Fruit fly (Drosophila melanogaster) whole organism, prepupa: ENCODE data around the gene CG10011.

Experiments used
- Blimp-1 ChIP-seq: fragments of 200-800 bp; sonication (Bioruptor generic); optimal IDR thresholded peaks from 3 replicates; lab custom pipeline; 2017; ENCODE audit warnings: missing biosample characterization, missing genetic modification characterization, mild to moderate bottlenecking, moderate library complexity, missing genetic modification reagents
- CG10631 ChIP-seq: fragments of 200-800 bp; sonication (Bioruptor generic); optimal IDR thresholded peaks from 2 replicates; lab custom pipeline; 2016; ENCODE audit warnings: missing biosample characterization, missing genetic modification characterization
- CG10669 ChIP-seq: fragments of 200-800 bp; sonication (Bioruptor generic); optimal IDR thresholded peaks from 3 replicates; lab custom pipeline; 2018; ENCODE audit warnings: missing biosample characterization, mild to moderate bottlenecking, missing genetic modification characterization, moderate library complexity
- CG11294 ChIP-seq: fragments of 200-800 bp; sonication (Bioruptor generic); IDR thresholded peaks from 2 replicates; pipeline ENCODE4 v1.3.6; 2022; ENCODE audit warnings: missing biosample characterization, missing genetic modification characterization
- CG15336 ChIP-seq: fragments of 200-800 bp; sonication (Bioruptor generic); IDR thresholded peaks from 2 replicates; pipeline ENCODE4 v1.3.6; 2022; ENCODE audit warnings: missing biosample characterization, missing genetic modification characterization
- CG1621 ChIP-seq: fragments of 200-800 bp; sonication (Bioruptor generic); optimal IDR thresholded peaks from 3 replicates; lab custom pipeline; 2018; ENCODE audit warnings: missing biosample characterization, mild to moderate bottlenecking, missing genetic modification characterization
- CG3032 ChIP-seq: fragments of 200-800 bp; optimal IDR thresholded peaks from 2 replicates; lab custom pipeline; 2019; ENCODE audit warnings: missing biosample characterization, mild to moderate bottlenecking, missing genetic modification characterization, moderate library complexity
- CG31627 ChIP-seq: fragments of 200-800 bp; sonication (Bioruptor generic); optimal IDR thresholded peaks from 3 replicates; lab custom pipeline; 2016; ENCODE audit warnings: missing biosample characterization, missing genetic modification characterization
- CG32006 ChIP-seq: fragments of 200-800 bp; sonication (Bioruptor generic); optimal IDR thresholded peaks from 3 replicates; lab custom pipeline; 2017; ENCODE audit warnings: missing biosample characterization, mild to moderate bottlenecking, missing genetic modification characterization
- CG34406 ChIP-seq: fragments of 200-800 bp; sonication (Bioruptor generic); optimal IDR thresholded peaks from 3 replicates; lab custom pipeline; 2016; ENCODE audit warnings: missing biosample characterization, missing genetic modification characterization
- CG3919 ChIP-seq: fragments of 200-800 bp; sonication (Bioruptor generic); optimal IDR thresholded peaks from 3 replicates; lab custom pipeline; 2016; ENCODE audit warnings: missing biosample characterization, missing genetic modification characterization
- CG4318 ChIP-seq: fragments of 200-800 bp; sonication (Bioruptor generic); optimal IDR thresholded peaks from 3 replicates; lab custom pipeline; 2017; ENCODE audit warnings: missing biosample characterization, mild to moderate bottlenecking, missing genetic modification characterization
- CG6163 ChIP-seq: fragments of 200-800 bp; sonication (Bioruptor generic); IDR thresholded peaks from 3 replicates; pipeline ENCODE4 v1.3.6; 2022; ENCODE audit warnings: missing biosample characterization, missing genetic modification characterization
- CG6792 ChIP-seq: fragments of 200-800 bp; sonication (Bioruptor generic); optimal IDR thresholded peaks from 3 replicates; lab custom pipeline; 2016; ENCODE audit warnings: missing biosample characterization, missing genetic modification characterization
- CG6808 ChIP-seq: fragments of 200-800 bp; sonication (Bioruptor generic); optimal IDR thresholded peaks from 3 replicates; lab custom pipeline; 2017; ENCODE audit warnings: missing biosample characterization, missing genetic modification characterization, mild to moderate bottlenecking, moderate library complexity, missing genetic modification reagents
- CG6854 ChIP-seq: fragments of 200-800 bp; sonication (Bioruptor generic); optimal IDR thresholded peaks from 2 replicates; lab custom pipeline; 2017; ENCODE audit warnings: missing biosample characterization, mild to moderate bottlenecking, missing genetic modification characterization
- CG8119 ChIP-seq: fragments of 200-800 bp; sonication (Bioruptor generic); IDR thresholded peaks from 3 replicates; pipeline ENCODE4 v1.3.6; 2022; ENCODE audit warnings: missing biosample characterization, missing genetic modification characterization
- CG8319 ChIP-seq: fragments of 200-800 bp; sonication (Bioruptor generic); optimal IDR thresholded peaks from 3 replicates; lab custom pipeline; 2016; ENCODE audit warnings: missing biosample characterization, missing genetic modification characterization
- Eip75B ChIP-seq: fragments of 200-800 bp; sonication (Bioruptor generic); optimal IDR thresholded peaks from 3 replicates; lab custom pipeline; 2016; ENCODE audit warnings: missing biosample characterization, missing genetic modification characterization
- Eip78C ChIP-seq: fragments of 200-800 bp; sonication (Bioruptor generic); peaks from one replicate; lab custom pipeline; 2016; ENCODE audit warnings: missing biosample characterization, missing genetic modification characterization
- Ets21C ChIP-seq: fragments of 200-800 bp; sonication (Bioruptor generic); optimal IDR thresholded peaks from 3 replicates; lab custom pipeline; 2016; ENCODE audit warnings: missing biosample characterization, missing genetic modification characterization
- Gug ChIP-seq: fragments of 200-800 bp; sonication (Bioruptor generic); IDR thresholded peaks from 2 replicates; pipeline ENCODE4 v1.3.6; 2022; ENCODE audit warnings: missing biosample characterization, missing genetic modification characterization
- Lpt ChIP-seq: fragments of 200-800 bp; sonication (Bioruptor generic); optimal IDR thresholded peaks from 3 replicates; lab custom pipeline; 2016; ENCODE audit warnings: missing biosample characterization, missing genetic modification characterization
- OdsH ChIP-seq: fragments of 200-800 bp; sonication (Bioruptor generic); optimal IDR thresholded peaks from 3 replicates; lab custom pipeline; 2016; ENCODE audit warnings: missing biosample characterization, missing genetic modification characterization
- Sox14 ChIP-seq: fragments of 200-800 bp; sonication (Bioruptor generic); optimal IDR thresholded peaks from 3 replicates; lab custom pipeline; 2016; ENCODE audit warnings: missing biosample characterization, missing genetic modification characterization
- Sox15 ChIP-seq: fragments of 200-800 bp; sonication (Bioruptor generic); optimal IDR thresholded peaks from 3 replicates; lab custom pipeline; 2016; ENCODE audit warnings: missing biosample characterization, missing genetic modification characterization
- achi ChIP-seq: fragments of 200-800 bp; sonication (Bioruptor generic); optimal IDR thresholded peaks from 3 replicates; lab custom pipeline; 2016; ENCODE audit warnings: missing biosample characterization, missing genetic modification characterization
- acj6 ChIP-seq: fragments of 200-800 bp; sonication (Bioruptor generic); optimal IDR thresholded peaks from 3 replicates; lab custom pipeline; 2016; ENCODE audit warnings: missing biosample characterization, missing genetic modification characterization
- cyc ChIP-seq: fragments of 200-800 bp; sonication (Bioruptor generic); optimal IDR thresholded peaks from 3 replicates; lab custom pipeline; 2016; ENCODE audit warnings: missing biosample characterization, missing genetic modification characterization
- dac ChIP-seq: fragments of 200-800 bp; sonication (Bioruptor generic); optimal IDR thresholded peaks from 2 replicates; lab custom pipeline; 2017; ENCODE audit warnings: missing biosample characterization, mild to moderate bottlenecking, missing genetic modification characterization
- dsx ChIP-seq: fragments of 200-800 bp; optimal IDR thresholded peaks from 3 replicates; lab custom pipeline; 2019; ENCODE audit warnings: missing biosample characterization, mild to moderate bottlenecking, missing genetic modification characterization, moderate library complexity; ENCODE audit not compliant: poor library complexity, severe bottlenecking
- esn ChIP-seq: fragments of 200-800 bp; sonication (Bioruptor generic); optimal IDR thresholded peaks from 2 replicates; lab custom pipeline; 2016; ENCODE audit warnings: missing biosample characterization, mild to moderate bottlenecking, missing genetic modification characterization, moderate library complexity
- fkh ChIP-seq: fragments of 200-800 bp; sonication (Bioruptor generic); optimal IDR thresholded peaks from 3 replicates; lab custom pipeline; 2017; ENCODE audit warnings: missing biosample characterization, mild to moderate bottlenecking, missing genetic modification characterization, moderate library complexity
- lz ChIP-seq: fragments of 200-800 bp; sonication (Bioruptor generic); optimal IDR thresholded peaks from 3 replicates; lab custom pipeline; 2016; ENCODE audit warnings: missing biosample characterization, missing genetic modification characterization
- net ChIP-seq: fragments of 200-800 bp; sonication (Bioruptor generic); optimal IDR thresholded peaks from 3 replicates; lab custom pipeline; 2016; ENCODE audit warnings: missing biosample characterization, missing genetic modification characterization
- pdm3 ChIP-seq: fragments of 200-800 bp; sonication (Bioruptor generic); optimal IDR thresholded peaks from 3 replicates; lab custom pipeline; 2016; ENCODE audit warnings: missing biosample characterization, missing genetic modification characterization
- spab ChIP-seq: fragments of 200-800 bp; sonication (Bioruptor generic); optimal IDR thresholded peaks from 2 replicates; lab custom pipeline; 2017; ENCODE audit warnings: missing biosample characterization, mild to moderate bottlenecking, missing genetic modification characterization, missing genetic modification reagents
- svp ChIP-seq: fragments of 200-800 bp; sonication (Bioruptor generic); peaks from one replicate; lab custom pipeline; 2016; ENCODE audit warnings: missing biosample characterization, missing genetic modification characterization
- topi ChIP-seq: fragments of 200-800 bp; sonication (Bioruptor generic); optimal IDR thresholded peaks from 3 replicates; lab custom pipeline; 2016; ENCODE audit warnings: missing biosample characterization, missing genetic modification characterization
- vri ChIP-seq: fragments of 200-800 bp; sonication (Bioruptor generic); optimal IDR thresholded peaks from 3 replicates; lab custom pipeline; 2016; ENCODE audit warnings: missing biosample characterization, mild to moderate bottlenecking, missing genetic modification characterization

CG10011 gene

dm6 chr3R:28620813-28621212 lies 14.1 kb downstream of the CG10011 start:
- TF ChIP-seq CG32006 (GFP tag; lab: Kevin White, UChicago), result peak; percentile 20
- peak; percentile 23 for TF ChIP-seq Eip78C (GFP tag; lab: Kevin White, UChicago)
- TF ChIP-seq fkh (GFP tag; lab: Kevin White, UChicago), result no peak
- no peak for TF ChIP-seq Blimp-1
- 0 out of 3 replicates have a peak, but pooled peaks have one; percentile 14 for TF ChIP-seq CG8119 (GFP tag; lab: Robert Waterston, UW)

dm6 chr3R:28605835-28606234 lies 29.1 kb downstream of the CG10011 start, which contains the start of gene CG9986:
Gene CG9986 (plus strand): TSS chr3R:28606079.
- peak; percentile 87 for TF ChIP-seq dsx (GFP tag; lab: Kevin White, UChicago)
- no peak for TF ChIP-seq Sox14
- TF ChIP-seq CG10669 (GFP tag; lab: Kevin White, UChicago), result no peak

dm6 chr3R:28603561-28603960 lies 31.3 kb downstream of the CG10011 start:
- TF ChIP-seq net (GFP tag; lab: Kevin White, UChicago), result no peak
- TF ChIP-seq Lpt, result no peak
- no peak for TF ChIP-seq Eip75B (GFP tag; lab: Kevin White, UChicago)
- no peak for TF ChIP-seq CG1621 (tag; lab: Kevin White, UChicago)
- TF ChIP-seq CG4318 (GFP tag; lab: Kevin White, UChicago), result no peak
- TF ChIP-seq cyc, result no peak
- TF ChIP-seq Gug (GFP tag; lab: Robert Waterston, UW), result no peak
- TF ChIP-seq CG6163 (GFP tag; lab: Robert Waterston, UW), result no peak
- TF ChIP-seq CG8319 (GFP tag; lab: Kevin White, UChicago), result no peak
- no peak for TF ChIP-seq dsx (GFP tag; lab: Kevin White, UChicago)
- TF ChIP-seq OdsH (GFP tag; lab: Kevin White, UChicago), result no peak
- no peak for TF ChIP-seq Sox14
- no peak for TF ChIP-seq achi (GFP tag; lab: Kevin White, UChicago)
- TF ChIP-seq CG10631 (GFP tag; lab: Kevin White, UChicago), result no peak
- no peak for TF ChIP-seq CG15336
- no peak for TF ChIP-seq vri (GFP tag; lab: Kevin White, UChicago)
- no peak for TF ChIP-seq Blimp-1
- TF ChIP-seq pdm3 (GFP tag; lab: Kevin White, UChicago), result no peak

dm6 chr3R:28600144-28600792 lies 34.6 kb downstream of the CG10011 start:
- peak; percentile 91 for TF ChIP-seq fkh (GFP tag; lab: Kevin White, UChicago)
- TF ChIP-seq CG15336, result 0 out of 2 replicates have a peak, but pooled peaks have one; percentile 30
- TF ChIP-seq acj6 (GFP tag; lab: Kevin White, UChicago), result no peak
- TF ChIP-seq Eip78C (GFP tag; lab: Kevin White, UChicago), result peak; percentile 52
- no peak for TF ChIP-seq svp (GFP tag; lab: Kevin White, UChicago)
- no peak for TF ChIP-seq Sox15 (GFP tag; lab: Kevin White, UChicago)
- TF ChIP-seq CG6792, result no peak
- TF ChIP-seq spab, result no peak
- peak; percentile 0 for TF ChIP-seq lz (GFP tag; lab: Kevin White, UChicago)

dm6 chr3R:28599238-28600127 lies 35.4 kb downstream of the CG10011 start, which contains the start of the genes Noa36 and Hrb98DE:
Gene Noa36 (minus strand): TSS chr3R:28599288.
Gene Hrb98DE (plus strand): TSS chr3R:28599834.
- TF ChIP-seq CG3032 (tag; lab: Kevin White, UChicago) (peak; percentile 36), CG31627 (peak; percentile 58), CG11294 (GFP tag; lab: Robert Waterston, UW) (no peak), Eip75B (GFP tag; lab: Kevin White, UChicago) (peak; percentile 32), CG3919 (GFP tag; lab: Kevin White, UChicago) (peak; percentile 44), Eip78C (GFP tag; lab: Kevin White, UChicago) (peak; percentile 36), vri (GFP tag; lab: Kevin White, UChicago) (no peak), Blimp-1 (peak; percentile 23), cyc (peak; percentile 29), CG1621 (tag; lab: Kevin White, UChicago) (no peak), CG10631 (GFP tag; lab: Kevin White, UChicago) (peak; percentile 48), esn (GFP tag; lab: Kevin White, UChicago) (peak; percentile 34), CG34406 (GFP tag; lab: Kevin White, UChicago) (no peak), CG6808 (GFP tag; lab: Kevin White, UChicago) (peak; percentile 19), Sox15 (GFP tag; lab: Kevin White, UChicago) (peak; percentile 57), dac (GFP tag; lab: Kevin White, UChicago) (no peak), topi (GFP tag; lab: Kevin White, UChicago) (peak; percentile 27), Ets21C (GFP tag; lab: Kevin White, UChicago) (peak; percentile 48), CG6854 (GFP tag; lab: Kevin White, UChicago) (peak; percentile 21)
